Worm (Caenorhabditis elegans) whole organism, midembryonic: ENCODE results near the gene F59F4.3.

Source experiments
- T22C8.4 ChIP-seq: fragments of 200-800 bp; sonication (Bioruptor generic); IDR thresholded peaks from 2 replicates; pipeline ENCODE4 v1.3.6; 2022; ENCODE audit warnings: missing genetic modification characterization, missing compliant biosample characterization
- cog-1 ChIP-seq: sonication (generic microtip); optimal IDR thresholded peaks from 2 replicates; lab custom pipeline; 2016; ENCODE audit warnings: missing genetic modification characterization, missing compliant biosample characterization
- flt-1 ChIP-seq: fragments of 200-800 bp; sonication (Bioruptor generic); IDR thresholded peaks from 2 replicates; pipeline ENCODE4 v1.3.6; 2022; ENCODE audit warnings: missing genetic modification characterization, missing compliant biosample characterization
- klf-2 ChIP-seq: fragments of 200-800 bp; sonication (Bioruptor generic); conservative IDR thresholded peaks from 2 replicates; pipeline ENCODE4 v1.3.6; 2022; ENCODE audit warnings: missing genetic modification reagents, missing genetic modification characterization, missing compliant biosample characterization
- med-1 ChIP-seq: sonication (generic microtip); optimal IDR thresholded peaks from 2 replicates; lab custom pipeline; 2017; ENCODE audit warnings: missing genetic modification characterization, mild to moderate bottlenecking, missing compliant biosample characterization, antibody characterized with exemption, missing genetic modification reagents; ENCODE audit not compliant: insufficient read depth
- ref-1 ChIP-seq: fragments of 200-800 bp; sonication (Bioruptor generic); conservative IDR thresholded peaks from 2 replicates; pipeline ENCODE4 v1.3.6; 2022; ENCODE audit warnings: missing genetic modification reagents, missing genetic modification characterization, missing compliant biosample characterization
- tab-1 ChIP-seq: fragments of 200-800 bp; sonication (Bioruptor generic); IDR thresholded peaks from 2 replicates; pipeline ENCODE4 v1.3.6; 2022; ENCODE audit warnings: missing genetic modification characterization, missing compliant biosample characterization
- ztf-23 ChIP-seq: fragments of 200-800 bp; sonication (Bioruptor generic); IDR thresholded peaks from 2 replicates; pipeline ENCODE4 v1.3.6; 2022; ENCODE audit warnings: missing genetic modification reagents, missing genetic modification characterization, missing compliant biosample characterization
- ztf-29 ChIP-seq: fragments of 200-800 bp; sonication (Bioruptor generic); IDR thresholded peaks from 2 replicates; pipeline ENCODE4 v1.3.6; 2022; ENCODE audit warnings: missing genetic modification reagents, missing genetic modification characterization, missing compliant biosample characterization

The F59F4.3 gene

ce11 chrX:15865868-15866555 lies 18.6 kb upstream of the F59F4.3 start, which contains the start of the genes csb-1 and F53H4.4:
Gene csb-1 (minus strand): TSS chrX:15865918.
Gene F53H4.4 (plus strand): TSS chrX:15866387.
- TF ChIP-seq cog-1 (tag; lab: Kevin White, UChicago) (peak; percentile 18), tab-1 (no peak)

- TF ChIP-seq T22C8.4 (GFP tag; lab: Robert Waterston, UW) (no peak), ztf-29 (GFP tag; lab: Robert Waterston, UW) (no peak), tab-1 (no peak), klf-2 (GFP tag; lab: Robert Waterston, UW) (no peak), cog-1 (tag; lab: Kevin White, UChicago) (no peak), ref-1 (GFP tag; lab: Robert Waterston, UW) (no peak)
Measured at ce11 chrX:15860556-15861008, 13.2 kb upstream of the F59F4.3 start, which contains the start of gene F53H4.6. Gene F53H4.6 (minus strand): TSS chrX:15860606.

- TF ChIP-seq T22C8.4 (GFP tag; lab: Robert Waterston, UW) (no peak), ztf-23 (GFP tag; lab: Robert Waterston, UW) (no peak), ref-1 (GFP tag; lab: Robert Waterston, UW) (no peak), tab-1 (no peak), med-1 (GFP tag; lab: Kevin White, UChicago) (no peak), ztf-29 (GFP tag; lab: Robert Waterston, UW) (no peak), cog-1 (tag; lab: Kevin White, UChicago) (no peak), klf-2 (GFP tag; lab: Robert Waterston, UW) (no peak), flt-1 (GFP tag; lab: Robert Waterston, UW) (no peak)
Measured at ce11 chrX:15856853-15857252, 9.5 kb upstream of the F59F4.3 start, which contains the start of gene F53H4.2. Gene F53H4.2 (plus strand): TSS chrX:15857153.

- TF ChIP-seq tab-1 (no peak), T22C8.4 (GFP tag; lab: Robert Waterston, UW) (no peak), ref-1 (GFP tag; lab: Robert Waterston, UW) (no peak), med-1 (GFP tag; lab: Kevin White, UChicago) (no peak), cog-1 (tag; lab: Kevin White, UChicago) (no peak), klf-2 (GFP tag; lab: Robert Waterston, UW) (no peak), flt-1 (GFP tag; lab: Robert Waterston, UW) (no peak), ztf-29 (GFP tag; lab: Robert Waterston, UW) (no peak)
Measured at ce11 chrX:15851013-15851412, 3.6 kb upstream of the F59F4.3 start.

- TF ChIP-seq med-1 (GFP tag; lab: Kevin White, UChicago) (no peak), T22C8.4 (GFP tag; lab: Robert Waterston, UW) (0 out of 2 replicates have a peak, but pooled peaks have one; percentile 8), tab-1 (no peak), klf-2 (GFP tag; lab: Robert Waterston, UW) (no peak), cog-1 (tag; lab: Kevin White, UChicago) (peak; percentile 55), ref-1 (GFP tag; lab: Robert Waterston, UW) (no peak)
Measured at ce11 chrX:15849397-15849935, 2.1 kb upstream of the F59F4.3 start, which contains the start of gene acl-1. Gene acl-1 (plus strand): TSS chrX:15849885.

- TF ChIP-seq ref-1 (GFP tag; lab: Robert Waterston, UW) = no peak
- TF ChIP-seq cog-1 (tag; lab: Kevin White, UChicago) = no peak
- TF ChIP-seq flt-1 (GFP tag; lab: Robert Waterston, UW) = no peak
- TF ChIP-seq klf-2 (GFP tag; lab: Robert Waterston, UW) = no peak
- TF ChIP-seq med-1 (GFP tag; lab: Kevin White, UChicago) = no peak
- TF ChIP-seq T22C8.4 (GFP tag; lab: Robert Waterston, UW) = no peak
- TF ChIP-seq ztf-29 (GFP tag; lab: Robert Waterston, UW) = no peak
- no peak for TF ChIP-seq tab-1
- no peak for TF ChIP-seq ztf-23 (GFP tag; lab: Robert Waterston, UW)
Measured at ce11 chrX:15848867-15849266, 1.5 kb upstream of the F59F4.3 start.

- no peak for TF ChIP-seq ref-1 (GFP tag; lab: Robert Waterston, UW)
- TF ChIP-seq ztf-29 (GFP tag; lab: Robert Waterston, UW) = no peak
- no peak for TF ChIP-seq tab-1
- TF ChIP-seq med-1 (GFP tag; lab: Kevin White, UChicago) = no peak
- no peak for TF ChIP-seq ztf-23 (GFP tag; lab: Robert Waterston, UW)
- no peak for TF ChIP-seq T22C8.4 (GFP tag; lab: Robert Waterston, UW)
Measured at ce11 chrX:15846552-15846951, 841 bp downstream of the F59F4.3 start.

ce11 chrX:15844330-15844729 lies 3.1 kb downstream of the F59F4.3 start:
- TF ChIP-seq ref-1 (GFP tag; lab: Robert Waterston, UW) (no peak), T22C8.4 (GFP tag; lab: Robert Waterston, UW) (no peak), klf-2 (GFP tag; lab: Robert Waterston, UW) (no peak), cog-1 (tag; lab: Kevin White, UChicago) (no peak), tab-1 (no peak), ztf-23 (GFP tag; lab: Robert Waterston, UW) (no peak), med-1 (GFP tag; lab: Kevin White, UChicago) (no peak), ztf-29 (GFP tag; lab: Robert Waterston, UW) (no peak), flt-1 (GFP tag; lab: Robert Waterston, UW) (no peak)

- no peak for TF ChIP-seq tab-1
- no peak for TF ChIP-seq T22C8.4 (GFP tag; lab: Robert Waterston, UW)
- TF ChIP-seq flt-1 (GFP tag; lab: Robert Waterston, UW) = no peak
- TF ChIP-seq med-1 (GFP tag; lab: Kevin White, UChicago) = no peak
- TF ChIP-seq ztf-29 (GFP tag; lab: Robert Waterston, UW) = no peak
Measured at ce11 chrX:15842492-15842891, 4.9 kb downstream of the F59F4.3 start.
